Fruit fly (Drosophila melanogaster) whole organism, embryonic: Measurements from ENCODE around the gene CG43332.

Experiments
- Bgb ChIP-seq: fragments of 200-800 bp; sonication (Bioruptor generic); IDR thresholded peaks from 2 replicates; pipeline ENCODE4 v1.3.6; 2022; ENCODE audit warnings: missing biosample characterization, missing genetic modification characterization; ENCODE audit not compliant: partially characterized antibody
- CG13123 ChIP-seq: fragments of 200-800 bp; sonication (Bioruptor generic); optimal IDR thresholded peaks from 2 replicates; lab custom pipeline; 2016; ENCODE audit warnings: missing biosample characterization, missing genetic modification characterization
- CG6654 ChIP-seq: fragments of 200-800 bp; sonication (Bioruptor generic); optimal IDR thresholded peaks from 2 replicates; lab custom pipeline; 2017; ENCODE audit warnings: missing biosample characterization, mild to moderate bottlenecking, missing genetic modification characterization

DNA sequence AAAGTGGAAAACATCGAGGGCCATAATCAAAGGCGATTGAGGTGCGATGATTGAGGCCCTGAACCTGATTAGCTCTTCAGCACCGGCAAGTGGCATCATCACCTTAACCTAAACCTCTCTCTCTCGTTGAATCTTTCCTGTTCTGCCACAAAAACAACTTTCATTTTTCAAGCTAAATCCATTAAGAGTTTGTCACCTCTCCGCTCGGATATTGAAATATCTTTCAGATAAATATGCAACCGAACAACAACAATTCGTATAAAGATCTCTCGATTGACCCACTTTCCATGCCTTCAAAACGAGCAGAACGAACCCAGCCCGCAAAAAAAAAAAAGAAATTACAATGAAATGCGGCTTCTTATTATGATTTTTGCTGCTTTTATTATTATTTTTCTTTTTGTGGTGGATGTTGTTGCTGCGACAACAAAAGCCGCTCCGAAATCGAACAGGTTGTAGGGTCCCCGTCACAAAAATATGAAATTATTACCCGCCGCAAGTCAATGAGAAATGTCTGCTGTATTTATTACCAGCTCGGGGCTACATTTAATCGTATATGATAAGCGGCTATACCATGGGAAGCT is 14.5 kb upstream of the CG43332 start:
- no peak for TF ChIP-seq CG6654 (GFP tag; lab: Kevin White, UChicago)
- TF ChIP-seq Bgb (GFP tag; lab: Robert Waterston, UW), result no peak
- no peak for TF ChIP-seq CG13123
